Worm (Caenorhabditis elegans) whole organism, late embryonic: ENCODE results near the gene ncs-6.

Experiments
- C08G9.2 ChIP-seq: sonication (generic microtip); optimal IDR thresholded peaks from 2 replicates; lab custom pipeline; 2016; ENCODE audit warnings: mild to moderate bottlenecking, missing genetic modification characterization, moderate library complexity, missing compliant biosample characterization
- C38D4.7 ChIP-seq: fragments of 200-800 bp; sonication (Bioruptor generic); optimal IDR thresholded peaks from 2 replicates; lab custom pipeline; 2018; ENCODE audit warnings: mild to moderate bottlenecking, missing genetic modification characterization, moderate library complexity, missing compliant biosample characterization
- F13H6.1 ChIP-seq: sonication (generic microtip); optimal IDR thresholded peaks from 2 replicates; lab custom pipeline; 2016; ENCODE audit warnings: missing genetic modification characterization, missing compliant biosample characterization
- K09A11.1 ChIP-seq: sonication (generic microtip); optimal IDR thresholded peaks from 2 replicates; lab custom pipeline; 2017; ENCODE audit warnings: antibody characterized with exemption, mild to moderate bottlenecking, missing genetic modification characterization, missing compliant biosample characterization; ENCODE audit not compliant: insufficient read depth
- T23F11.4 ChIP-seq: fragments of 200-800 bp; sonication (Bioruptor generic); optimal IDR thresholded peaks from 2 replicates; lab custom pipeline; 2018; ENCODE audit warnings: mild to moderate bottlenecking, missing genetic modification characterization, missing compliant biosample characterization
- Y22D7AL.16 ChIP-seq: sonication (generic microtip); optimal IDR thresholded peaks from 2 replicates; lab custom pipeline; 2016; ENCODE audit warnings: missing genetic modification characterization, missing compliant biosample characterization
- ceh-19 ChIP-seq: fragments of 200-800 bp; sonication (Bioruptor generic); optimal IDR thresholded peaks from 2 replicates; lab custom pipeline; 2018; ENCODE audit warnings: mild to moderate bottlenecking, missing genetic modification characterization, missing compliant biosample characterization
- ceh-34 ChIP-seq: sonication (generic microtip); optimal IDR thresholded peaks from 2 replicates; lab custom pipeline; 2016; ENCODE audit warnings: mild to moderate bottlenecking, missing genetic modification characterization, missing compliant biosample characterization
- ceh-45 ChIP-seq: fragments of 200-800 bp; sonication (Bioruptor generic); IDR thresholded peaks from 2 replicates; pipeline ENCODE4 v1.3.6; 2022; ENCODE audit warnings: missing genetic modification reagents, missing genetic modification characterization, missing compliant biosample characterization
- ceh-6 ChIP-seq: fragments of 200-800 bp; sonication (Bioruptor generic); optimal IDR thresholded peaks from 2 replicates; lab custom pipeline; 2018; ENCODE audit warnings: mild to moderate bottlenecking, missing genetic modification characterization, missing compliant biosample characterization
- ceh-9 ChIP-seq: sonication (generic microtip); optimal IDR thresholded peaks from 2 replicates; lab custom pipeline; 2016; ENCODE audit warnings: mild to moderate bottlenecking, missing genetic modification characterization, inconsistent platforms, missing compliant biosample characterization
- che-1 ChIP-seq: sonication (generic microtip); optimal IDR thresholded peaks from 2 replicates; lab custom pipeline; 2016; ENCODE audit warnings: mild to moderate bottlenecking, missing genetic modification characterization, missing compliant biosample characterization
- dve-1 ChIP-seq: sonication (generic microtip); optimal IDR thresholded peaks from 2 replicates; lab custom pipeline; 2017; ENCODE audit warnings: antibody characterized with exemption, mild to moderate bottlenecking, missing genetic modification characterization, missing compliant biosample characterization
- elt-4 ChIP-seq: sonication (generic microtip); optimal IDR thresholded peaks from 2 replicates; lab custom pipeline; 2016; ENCODE audit warnings: missing genetic modification characterization, missing compliant biosample characterization
- eyg-1 ChIP-seq: sonication (generic microtip); optimal IDR thresholded peaks from 2 replicates; lab custom pipeline; 2016; ENCODE audit warnings: missing genotype, missing genetic modification characterization, missing compliant biosample characterization
- fax-1 ChIP-seq: sonication (generic microtip); optimal IDR thresholded peaks from 2 replicates; lab custom pipeline; 2016; ENCODE audit warnings: missing genotype, missing genetic modification characterization, missing compliant biosample characterization
- fkh-6 ChIP-seq: sonication (generic microtip); optimal IDR thresholded peaks from 2 replicates; lab custom pipeline; 2016; ENCODE audit warnings: missing genetic modification characterization, missing compliant biosample characterization
- gmeb-2 ChIP-seq: sonication (generic microtip); optimal IDR thresholded peaks from 2 replicates; lab custom pipeline; 2016; ENCODE audit warnings: missing genetic modification characterization, inconsistent platforms, missing compliant biosample characterization
- hlh-15 ChIP-seq: sonication (generic microtip); optimal IDR thresholded peaks from 2 replicates; lab custom pipeline; 2016; ENCODE audit warnings: missing genetic modification characterization, missing compliant biosample characterization
- hlh-30 ChIP-seq: sonication (generic microtip); optimal IDR thresholded peaks from 2 replicates; lab custom pipeline; 2017; ENCODE audit warnings: antibody characterized with exemption, missing genetic modification characterization, missing compliant biosample characterization; ENCODE audit not compliant: insufficient read depth
- hlh-6 ChIP-seq: sonication (generic microtip); optimal IDR thresholded peaks from 2 replicates; lab custom pipeline; 2016; ENCODE audit warnings: missing genotype, missing genetic modification characterization, missing compliant biosample characterization
- hlh-8 ChIP-seq: sonication (generic microtip); optimal IDR thresholded peaks from 2 replicates; lab custom pipeline; 2016; ENCODE audit warnings: missing genotype, missing genetic modification characterization, missing compliant biosample characterization
- lin-11 ChIP-seq: fragments of 200-800 bp; sonication (Bioruptor generic); optimal IDR thresholded peaks from 2 replicates; lab custom pipeline; 2018; ENCODE audit warnings: mild to moderate bottlenecking, missing genetic modification characterization, missing compliant biosample characterization
- mec-3 ChIP-seq: sonication (generic microtip); optimal IDR thresholded peaks from 2 replicates; lab custom pipeline; 2016; ENCODE audit warnings: borderline replicate concordance, missing genetic modification characterization, missing compliant biosample characterization
- nfya-1 ChIP-seq: sonication (generic microtip); optimal IDR thresholded peaks from 2 replicates; lab custom pipeline; 2017; ENCODE audit warnings: missing genetic modification characterization, mild to moderate bottlenecking, missing compliant biosample characterization, antibody characterized with exemption, moderate library complexity
- nhr-232 ChIP-seq: sonication (generic microtip); optimal IDR thresholded peaks from 2 replicates; lab custom pipeline; 2016; ENCODE audit warnings: missing genetic modification characterization, missing compliant biosample characterization
- odd-2 ChIP-seq: sonication (generic microtip); optimal IDR thresholded peaks from 2 replicates; lab custom pipeline; 2017; ENCODE audit warnings: antibody characterized with exemption, mild to moderate bottlenecking, missing genetic modification characterization, missing compliant biosample characterization
- pag-3 ChIP-seq: sonication (generic microtip); optimal IDR thresholded peaks from 2 replicates; lab custom pipeline; 2016; ENCODE audit warnings: missing compliant biosample characterization, missing genetic modification characterization, borderline replicate concordance
- pat-9 ChIP-seq: fragments of 200-800 bp; sonication (Bioruptor generic); optimal IDR thresholded peaks from 2 replicates; lab custom pipeline; 2018; ENCODE audit warnings: mild to moderate bottlenecking, missing genetic modification characterization, moderate library complexity, missing compliant biosample characterization
- ref-2 ChIP-seq: sonication (generic microtip); optimal IDR thresholded peaks from 2 replicates; lab custom pipeline; 2016; ENCODE audit warnings: missing genetic modification characterization, missing compliant biosample characterization
- sdc-2 ChIP-seq: sonication (generic microtip); optimal IDR thresholded peaks from 2 replicates; lab custom pipeline; 2016; ENCODE audit warnings: missing genotype, missing genetic modification characterization, missing compliant biosample characterization
- sox-2 ChIP-seq: fragments of 200-800 bp; sonication (Bioruptor generic); IDR thresholded peaks from 2 replicates; pipeline ENCODE4 v1.3.6; 2022; ENCODE audit warnings: missing genetic modification reagents, missing genetic modification characterization, missing compliant biosample characterization
- sox-4 ChIP-seq: sonication (generic microtip); optimal IDR thresholded peaks from 2 replicates; lab custom pipeline; 2017; ENCODE audit warnings: mild to moderate bottlenecking, missing genetic modification characterization, inconsistent platforms, missing compliant biosample characterization
- syd-9 ChIP-seq: sonication (generic microtip); optimal IDR thresholded peaks from 2 replicates; lab custom pipeline; 2016; ENCODE audit warnings: mild to moderate bottlenecking, missing genetic modification characterization, moderate library complexity, missing compliant biosample characterization
- tbx-2 ChIP-seq: sonication (generic microtip); optimal IDR thresholded peaks from 2 replicates; lab custom pipeline; 2016; ENCODE audit warnings: missing genetic modification characterization, missing compliant biosample characterization
- unc-3 ChIP-seq, 2 experiments: fragments of 200-800 bp in 1 of 2; sonication (Bioruptor generic) in 1 of 2; sonication (generic microtip) in 1 of 2; conservative IDR thresholded peaks in 1 of 2; optimal IDR thresholded peaks in 1 of 2; 2 replicates each; pipeline versions ENCODE4 v1.3.6 to Lab custom; 2016 to 2022; ENCODE audit warnings: missing compliant biosample characterization in 2 of 2, missing genetic modification characterization in 2 of 2, missing genetic modification reagents in 1 of 2
- unc-55 ChIP-seq: sonication (generic microtip); optimal IDR thresholded peaks from 2 replicates; lab custom pipeline; 2017; ENCODE audit warnings: missing biosample characterization, missing genetic modification reagents, missing genetic modification characterization
- unc-86 ChIP-seq: sonication (generic microtip); optimal IDR thresholded peaks from 2 replicates; lab custom pipeline; 2016; ENCODE audit warnings: missing genetic modification characterization, missing compliant biosample characterization
- zip-5 ChIP-seq: sonication (generic microtip); optimal IDR thresholded peaks from 2 replicates; lab custom pipeline; 2016; ENCODE audit warnings: missing genetic modification characterization, missing compliant biosample characterization
- ztf-16 ChIP-seq: sonication (generic microtip); optimal IDR thresholded peaks from 2 replicates; lab custom pipeline; 2017; ENCODE audit warnings: missing genetic modification characterization, missing compliant biosample characterization

The ncs-6 gene

ce11 chrII:3569118-3569517 is 40.8 kb upstream of the ncs-6 start, which contains the start of gene clec-127:
Gene clec-127 (minus strand): TSS chrII:3569218.
- no peak for TF ChIP-seq pag-3 (tag; lab: Kevin White, UChicago)
- no peak for TF ChIP-seq pat-9 (tag; lab: Kevin White, UChicago)
- TF ChIP-seq F13H6.1, result no peak
- TF ChIP-seq hlh-15 (tag; lab: Kevin White, UChicago), result no peak
- no peak for TF ChIP-seq unc-55 (GFP tag; lab: Kevin White, UChicago)
- no peak for TF ChIP-seq zip-5 (tag; lab: Kevin White, UChicago)
- TF ChIP-seq eyg-1 (tag; lab: Kevin White, UChicago), result no peak
- no peak for TF ChIP-seq nfya-1 (tag; lab: Kevin White, UChicago)
- TF ChIP-seq hlh-30 (tag; lab: Kevin White, UChicago), result no peak
- TF ChIP-seq ceh-34, result no peak

- TF ChIP-seq nhr-232 (tag; lab: Kevin White, UChicago) (peak; percentile 30), hlh-15 (tag; lab: Kevin White, UChicago) (peak; percentile 43), sdc-2 (tag; lab: Kevin White, UChicago) (peak; percentile 20), C38D4.7 (GFP tag; lab: Kevin White, UChicago) (peak; percentile 37), Y22D7AL.16 (tag; lab: Kevin White, UChicago) (peak; percentile 41), syd-9 (tag; lab: Kevin White, UChicago) (peak; percentile 46), fax-1 (tag; lab: Kevin White, UChicago) (peak; percentile 19), lin-11 (tag; lab: Kevin White, UChicago) (peak; percentile 38), eyg-1 (tag; lab: Kevin White, UChicago) (peak; percentile 60), che-1 (tag; lab: Kevin White, UChicago) (peak; percentile 49), C08G9.2 (tag; lab: Kevin White, UChicago) (peak; percentile 42), fkh-6 (tag; lab: Kevin White, UChicago) (peak; percentile 55), hlh-6 (peak; percentile 61), dve-1 (peak; percentile 23), ref-2 (peak; percentile 8), unc-86 (tag; lab: Kevin White, UChicago) (peak; percentile 34), gmeb-2 (tag; lab: Kevin White, UChicago) (peak; percentile 55), zip-5 (tag; lab: Kevin White, UChicago) (peak; percentile 12), K09A11.1 (tag; lab: Kevin White, UChicago) (peak; percentile 12), F13H6.1 (peak; percentile 2), ceh-19 (peak; percentile 25), ceh-6 (GFP tag; lab: Kevin White, UChicago) (peak; percentile 70), tbx-2 (peak; percentile 4), ceh-45 (GFP tag; lab: Robert Waterston, UW) (peak; percentile 55; the same call in 1 of the 2 replicates), ztf-16 (tag; lab: Kevin White, UChicago) (peak; percentile 25), sox-4 (tag; lab: Kevin White, UChicago) (peak; percentile 42), unc-3 (GFP tag; conservative IDR thresholded peaks at IDR 0.05; lab: Robert Waterston, UW) (peak; percentile 40; the same call in 1 of the 2 replicates), unc-3 (tag; optimal IDR thresholded peaks at IDR 0.05; lab: Kevin White, UChicago) (peak; percentile 42), pat-9 (tag; lab: Kevin White, UChicago) (peak; percentile 55)
Measured at ce11 chrII:3567576-3567975, 39.3 kb upstream of the ncs-6 start.

- no peak for TF ChIP-seq zip-5 (tag; lab: Kevin White, UChicago)
- TF ChIP-seq T23F11.4, result no peak
- TF ChIP-seq hlh-8 (tag; lab: Kevin White, UChicago), result no peak
- TF ChIP-seq pag-3 (tag; lab: Kevin White, UChicago), result no peak
- TF ChIP-seq che-1 (tag; lab: Kevin White, UChicago), result no peak
- no peak for TF ChIP-seq hlh-6
- TF ChIP-seq mec-3 (tag; lab: Kevin White, UChicago), result no peak
- TF ChIP-seq fkh-6 (tag; lab: Kevin White, UChicago), result no peak
- no peak for TF ChIP-seq ceh-34
- no peak for TF ChIP-seq C08G9.2 (tag; lab: Kevin White, UChicago)
- TF ChIP-seq odd-2 (tag; lab: Kevin White, UChicago), result no peak
- TF ChIP-seq gmeb-2 (tag; lab: Kevin White, UChicago), result no peak
- no peak for TF ChIP-seq sox-2 (GFP tag; lab: Robert Waterston, UW)
- no peak for TF ChIP-seq dve-1
- TF ChIP-seq elt-4 (tag; lab: Kevin White, UChicago), result no peak
- TF ChIP-seq fax-1 (tag; lab: Kevin White, UChicago), result no peak
- no peak for TF ChIP-seq ceh-9 (tag; lab: Kevin White, UChicago)
- TF ChIP-seq eyg-1 (tag; lab: Kevin White, UChicago), result no peak
- TF ChIP-seq syd-9 (tag; lab: Kevin White, UChicago), result no peak
- no peak for TF ChIP-seq ztf-16 (tag; lab: Kevin White, UChicago)
Measured at ce11 chrII:3567066-3567465, 38.8 kb upstream of the ncs-6 start.
